Worm (Caenorhabditis elegans) whole organism, L2 larva: ENCODE results near the gene blos-4.

Experiments
- R02D3.7 ChIP-seq: fragments of 150-350 bp; optimal IDR thresholded peaks from 2 replicates; lab custom pipeline; 2014; ENCODE audit warnings: missing biosample characterization, missing genetic modification characterization
- aly-2 ChIP-seq: fragments of 150-350 bp; optimal IDR thresholded peaks from 2 replicates; lab custom pipeline; 2014; ENCODE audit warnings: missing biosample characterization, missing genetic modification characterization
- egl-27 ChIP-seq: sonication (generic microtip); optimal IDR thresholded peaks from 3 replicates; lab custom pipeline; 2017; ENCODE audit warnings: missing biosample characterization, missing genetic modification reagents, missing genetic modification characterization
- elt-1 ChIP-seq: fragments of 150-350 bp; optimal IDR thresholded peaks from 2 replicates; lab custom pipeline; 2014; ENCODE audit warnings: missing biosample characterization, missing genetic modification characterization
- elt-3 ChIP-seq: sonication (generic microtip); optimal IDR thresholded peaks from 2 replicates; lab custom pipeline; 2017; ENCODE audit warnings: missing biosample characterization, missing genetic modification characterization
- fos-1 ChIP-seq: fragments of 150-350 bp; optimal IDR thresholded peaks from 2 replicates; lab custom pipeline; 2014; ENCODE audit warnings: missing biosample characterization, missing genetic modification characterization
- nhr-11 ChIP-seq: fragments of 150-350 bp; optimal IDR thresholded peaks from 2 replicates; lab custom pipeline; 2014; ENCODE audit warnings: missing biosample characterization, missing genetic modification characterization
- nhr-23 ChIP-seq: fragments of 150-350 bp; optimal IDR thresholded peaks from 2 replicates; lab custom pipeline; 2014; ENCODE audit warnings: missing biosample characterization, missing genetic modification reagents, missing genetic modification characterization
- nhr-237 ChIP-seq: fragments of 150-350 bp; optimal IDR thresholded peaks from 2 replicates; lab custom pipeline; 2014; ENCODE audit warnings: missing biosample characterization, missing genetic modification characterization
- nhr-77 ChIP-seq: fragments of 150-350 bp; optimal IDR thresholded peaks from 2 replicates; lab custom pipeline; 2014; ENCODE audit warnings: missing biosample characterization, missing genetic modification characterization
- unc-62 ChIP-seq: fragments of 150-350 bp; optimal IDR thresholded peaks from 2 replicates; lab custom pipeline; 2014; ENCODE audit warnings: missing biosample characterization, missing genetic modification reagents, missing genetic modification characterization
- zag-1 ChIP-seq: fragments of 150-350 bp; optimal IDR thresholded peaks from 2 replicates; lab custom pipeline; 2014; ENCODE audit warnings: missing biosample characterization, missing genetic modification characterization

DNA sequence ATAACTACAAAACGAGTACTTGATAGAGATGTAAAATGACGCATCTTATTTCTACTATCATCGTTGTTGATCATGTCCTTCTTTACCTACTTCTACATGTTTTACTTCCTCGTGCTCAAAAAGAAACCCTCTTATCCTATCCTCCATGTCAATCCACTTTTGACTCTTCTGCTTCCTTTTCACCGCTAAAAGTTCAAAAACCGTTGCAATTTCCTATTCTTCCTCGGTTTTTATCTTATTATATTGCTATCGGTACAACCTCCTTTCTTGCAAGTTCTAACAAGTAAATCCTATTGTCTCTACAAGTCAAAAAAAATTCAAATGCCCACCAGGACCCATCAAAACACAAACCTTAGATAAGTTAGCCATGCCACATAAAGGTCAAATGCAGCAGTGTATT, 37.8 kb upstream of the blos-4 start:
- TF ChIP-seq nhr-23 (no peak), zag-1 (tag; lab: Kevin White, UChicago) (no peak), R02D3.7 (tag; lab: Kevin White, UChicago) (no peak), elt-3 (tag; lab: Kevin White, UChicago) (no peak), unc-62 (no peak), aly-2 (no peak), egl-27 (tag; lab: Kevin White, UChicago) (no peak), nhr-237 (tag; lab: Kevin White, UChicago) (no peak), nhr-77 (tag; lab: Kevin White, UChicago) (no peak), fos-1 (tag; lab: Kevin White, UChicago) (no peak), nhr-11 (tag; lab: Kevin White, UChicago) (no peak), elt-1 (tag; lab: Kevin White, UChicago) (no peak)
